Fruit fly (Drosophila melanogaster): ENCODE data around the gene Karl.

The Karl gene

DNA sequence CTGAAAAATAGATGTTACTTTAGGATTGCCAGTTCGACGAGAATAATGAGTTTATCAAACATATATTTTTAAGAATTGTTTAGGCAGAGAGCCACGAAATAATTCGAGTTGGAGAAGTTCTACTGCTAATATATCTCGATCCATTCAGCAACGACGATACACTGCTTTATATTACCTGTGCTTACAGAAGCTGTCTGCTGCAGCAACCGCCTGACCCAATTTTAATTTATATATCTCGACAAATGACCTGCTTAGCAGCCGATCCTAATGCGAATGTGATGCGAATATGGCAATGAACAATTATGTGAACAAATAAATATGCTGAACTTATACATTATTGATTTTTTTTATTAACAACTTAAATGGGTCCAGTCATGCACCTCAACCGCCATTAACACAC lies 11.3 kb downstream of the Karl start (continued):
- TF ChIP-seq CG3281 (GFP tag; optimal IDR thresholded peaks at IDR 0.05), result no peak
- no peak for TF ChIP-seq sisA (GFP tag; IDR thresholded peaks at IDR 0.05)
- no peak for TF ChIP-seq sima (GFP tag; optimal IDR thresholded peaks at IDR 0.05)
- no peak for TF ChIP-seq gro (GFP tag; optimal IDR thresholded peaks at IDR 0.05)
- TF ChIP-seq nom (GFP tag; optimal IDR thresholded peaks at IDR 0.05), result no peak
- no peak for TF ChIP-seq Fer2 (tag; optimal IDR thresholded peaks at IDR 0.05)
- TF ChIP-seq Taf1 (GFP tag; IDR thresholded peaks at IDR 0.05), result no peak
- no peak for TF ChIP-seq Opbp (GFP tag; IDR thresholded peaks at IDR 0.05; ENCODE audit: partially characterized antibody)
- no peak for TF ChIP-seq klu (GFP tag; IDR thresholded peaks at IDR 0.05)
- TF ChIP-seq tll (GFP tag; optimal IDR thresholded peaks at IDR 0.05), result no peak
- no peak for TF ChIP-seq pita (GFP tag; optimal IDR thresholded peaks at IDR 0.05)
- no peak for TF ChIP-seq CG5180 (GFP tag; optimal IDR thresholded peaks at IDR 0.05)
- peak; percentile 39 for TF ChIP-seq stwl (tag; optimal IDR thresholded peaks at IDR 0.05)
- TF ChIP-seq fu2 (GFP tag; optimal IDR thresholded peaks at IDR 0.05), result no peak
- TF ChIP-seq dmrt99B (tag; optimal IDR thresholded peaks at IDR 0.05), result no peak
- TF ChIP-seq Hr3 (GFP tag; optimal IDR thresholded peaks at IDR 0.05), result peak; percentile 45
- TF ChIP-seq sens (GFP tag), result peak; percentile 6
- TF ChIP-seq phol (tag; optimal IDR thresholded peaks at IDR 0.05), result peak; percentile 40
- peak; percentile 91 for TF ChIP-seq CG18011 (GFP tag; optimal IDR thresholded peaks at IDR 0.05)
- no peak for TF ChIP-seq CG9609 (GFP tag; optimal IDR thresholded peaks at IDR 0.05)

DNA sequence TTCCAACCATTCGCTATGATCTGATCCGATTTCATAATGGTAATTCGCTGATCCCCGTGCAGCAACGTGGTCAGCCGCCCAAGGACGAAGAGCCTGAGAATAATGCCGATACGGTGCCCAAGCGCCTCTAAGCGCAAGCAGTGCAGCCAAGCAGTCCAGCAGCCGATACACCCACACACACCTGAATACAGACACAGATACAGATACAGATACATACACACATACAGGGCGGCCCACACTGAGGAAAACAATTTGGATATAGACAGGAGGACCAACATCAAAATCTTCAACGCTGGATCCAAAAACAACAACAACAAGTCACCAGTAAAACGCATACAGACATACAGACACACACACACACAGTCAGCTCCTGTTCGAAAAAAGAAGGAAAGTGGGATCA lies 12.8 kb downstream of the Karl start:
- TF ChIP-seq amos (GFP tag; IDR thresholded peaks at IDR 0.05; ENCODE audit: partially characterized antibody) (no peak), Side (GFP tag; optimal IDR thresholded peaks at IDR 0.05) (no peak), CG8290 (GFP tag; optimal IDR thresholded peaks at IDR 0.05) (peak; percentile 95), CG8290 (tag; optimal IDR thresholded peaks at IDR 0.05) (peak; percentile 17 to 86), ara (GFP tag; IDR thresholded peaks at IDR 0.05) (peak; percentile 16; the same call in 1 of the 2 replicates), zfh1 (GFP tag; IDR thresholded peaks at IDR 0.05) (peak; percentile 55; the same call in 1 of the 3 replicates), dati (GFP tag; IDR thresholded peaks at IDR 0.05) (no peak), kni (GFP tag; optimal IDR thresholded peaks at IDR 0.05) (peak; percentile 19), CG18262 (tag; optimal IDR thresholded peaks at IDR 0.05) (peak; percentile 9), Med (GFP tag) (peak; percentile 65), CG17186 (GFP tag; optimal IDR thresholded peaks at IDR 0.05) (no peak), dysf (GFP tag; IDR thresholded peaks at IDR 0.05) (no peak), Sry-β (GFP tag; optimal IDR thresholded peaks at IDR 0.05) (no peak), crol (GFP tag; IDR thresholded peaks at IDR 0.05) (no peak), chif (GFP tag; optimal IDR thresholded peaks at IDR 0.05) (peak in 1 of 2 experiments; percentile 0), CG14441 (GFP tag; IDR thresholded peaks at IDR 0.05) (peak; percentile 15; the same call in 1 of the 2 replicates), fu2 (GFP tag; optimal IDR thresholded peaks at IDR 0.05) (no peak), cg (GFP tag; optimal IDR thresholded peaks at IDR 0.05) (peak; percentile 72), CG2199 (GFP tag; IDR thresholded peaks at IDR 0.05) (peak; percentile 49; the same call in 1 of the 3 replicates), HmgD (GFP tag; optimal IDR thresholded peaks at IDR 0.05) (peak; percentile 36), CG1602 (GFP tag; optimal IDR thresholded peaks at IDR 0.05) (no peak), sisA (GFP tag; IDR thresholded peaks at IDR 0.05) (no peak), repo (GFP tag; optimal IDR thresholded peaks at IDR 0.05) (no peak), Drgx (GFP tag; IDR thresholded peaks at IDR 0.05) (0 out of 2 replicates have a peak, but pooled peaks have one; percentile 7), NfI (GFP tag; optimal IDR thresholded peaks at IDR 0.05) (no peak), CG31365 (tag; optimal IDR thresholded peaks at IDR 0.05) (peak; percentile 94), CG8478 (optimal IDR thresholded peaks at IDR 0.05) (peak; percentile 19), gem (tag; optimal IDR thresholded peaks at IDR 0.05) (peak; percentile 11), CG4360 (GFP tag; IDR thresholded peaks at IDR 0.05) (peak; percentile 65), ash1 (GFP tag; optimal IDR thresholded peaks at IDR 0.05) (no peak), Scr (GFP tag; IDR thresholded peaks at IDR 0.05; ENCODE audit: partially characterized antibody) (no peak), klu (GFP tag; IDR thresholded peaks at IDR 0.05) (no peak), CG13775 (GFP tag; optimal IDR thresholded peaks at IDR 0.05) (no peak), gfzf (GFP tag; optimal IDR thresholded peaks at IDR 0.05) (peak; percentile 9)
